Fruit fly (Drosophila melanogaster): ENCODE data around the gene Pdk1.

- TF ChIP-seq gsb (GFP tag; IDR thresholded peaks at IDR 0.05) (no peak), C15 (GFP tag; IDR thresholded peaks at IDR 0.05) (no peak), CG4282 (GFP tag; optimal IDR thresholded peaks at IDR 0.05) (no peak), tgo (GFP tag; IDR thresholded peaks at IDR 0.05) (no peak), chif (GFP tag; optimal IDR thresholded peaks at IDR 0.05) (no peak), zfh1 (GFP tag; IDR thresholded peaks at IDR 0.05) (no peak), Dll (GFP tag; IDR thresholded peaks at IDR 0.05; ENCODE audit: partially characterized antibody) (no peak), Gsc (GFP tag; IDR thresholded peaks at IDR 0.05) (no peak)
Observed at dm6 chr3L:98275-98674, 31.0 kb upstream of the Pdk1 start, which contains the start of gene CG12483.

Measured in whole organism, embryonic.